Worm (Caenorhabditis elegans) whole organism, L4 larva: ENCODE results near the gene B0348.2.

ENCODE experiments used
- ama-1 ChIP-seq: fragments of 150-350 bp; optimal IDR thresholded peaks from 2 replicates; lab custom pipeline; 2014; ENCODE audit warnings: inconsistent platforms, mixed read lengths
- fkh-10 ChIP-seq: fragments of 150-350 bp; optimal IDR thresholded peaks from 2 replicates; lab custom pipeline; 2014; ENCODE audit warnings: missing biosample characterization, missing genetic modification reagents, missing genetic modification characterization
- fos-1 ChIP-seq: fragments of 150-350 bp; optimal IDR thresholded peaks from 2 replicates; lab custom pipeline; 2014; ENCODE audit warnings: missing biosample characterization, missing genetic modification characterization
- jun-1 ChIP-seq: fragments of 150-350 bp; optimal IDR thresholded peaks from 2 replicates; lab custom pipeline; 2014; ENCODE audit warnings: missing biosample characterization, missing genetic modification reagents, missing genetic modification characterization
- nhr-76 ChIP-seq: fragments of 150-350 bp; optimal IDR thresholded peaks from 2 replicates; lab custom pipeline; 2014; ENCODE audit warnings: missing biosample characterization, missing genetic modification characterization
- php-3 ChIP-seq: fragments of 200-800 bp; sonication (Bioruptor generic); IDR thresholded peaks from 2 replicates; pipeline ENCODE4 v1.3.6; 2022; ENCODE audit warnings: missing genetic modification reagents, missing genetic modification characterization, missing compliant biosample characterization
- tra-1 ChIP-seq: fragments of 200-800 bp; sonication (Bioruptor generic); IDR thresholded peaks from 2 replicates; pipeline ENCODE4 v1.3.6; 2022; ENCODE audit warnings: missing genetic modification reagents, missing genetic modification characterization, missing compliant biosample characterization
- unc-39 ChIP-seq: sonication (generic microtip); optimal IDR thresholded peaks from 2 replicates; lab custom pipeline; 2017; ENCODE audit warnings: missing biosample characterization, missing genetic modification characterization
- vab-7 ChIP-seq: fragments of 200-800 bp; sonication (Bioruptor generic); IDR thresholded peaks from 2 replicates; pipeline ENCODE4 v1.3.6; 2022; ENCODE audit warnings: missing genetic modification reagents, missing genetic modification characterization, missing compliant biosample characterization
- zip-2 ChIP-seq: fragments of 150-350 bp; optimal IDR thresholded peaks from 2 replicates; lab custom pipeline; 2014; ENCODE audit warnings: missing biosample characterization, missing genetic modification characterization

- TF ChIP-seq jun-1 (tag; lab: Kevin White, UChicago), result no peak
- no peak for TF ChIP-seq ama-1 (lab: Kevin White, UChicago)
- TF ChIP-seq fkh-10, result no peak
- TF ChIP-seq nhr-76 (tag; lab: Kevin White, UChicago), result no peak
- no peak for TF ChIP-seq fos-1 (tag; lab: Kevin White, UChicago)
- no peak for TF ChIP-seq vab-7 (GFP tag; lab: Robert Waterston, UW)
- TF ChIP-seq php-3 (GFP tag; lab: Robert Waterston, UW), result no peak
- no peak for TF ChIP-seq zip-2 (tag; lab: Kevin White, UChicago)
- TF ChIP-seq unc-39 (tag; lab: Kevin White, UChicago), result no peak
- TF ChIP-seq tra-1 (GFP tag; lab: Robert Waterston, UW), result no peak
Observed at ce11 chrV:68112-68511, 23.0 kb downstream of the B0348.2 start.
